Fruit fly (Drosophila melanogaster): ENCODE measurements around the gene CG8661.

CG8661 gene

DNA sequence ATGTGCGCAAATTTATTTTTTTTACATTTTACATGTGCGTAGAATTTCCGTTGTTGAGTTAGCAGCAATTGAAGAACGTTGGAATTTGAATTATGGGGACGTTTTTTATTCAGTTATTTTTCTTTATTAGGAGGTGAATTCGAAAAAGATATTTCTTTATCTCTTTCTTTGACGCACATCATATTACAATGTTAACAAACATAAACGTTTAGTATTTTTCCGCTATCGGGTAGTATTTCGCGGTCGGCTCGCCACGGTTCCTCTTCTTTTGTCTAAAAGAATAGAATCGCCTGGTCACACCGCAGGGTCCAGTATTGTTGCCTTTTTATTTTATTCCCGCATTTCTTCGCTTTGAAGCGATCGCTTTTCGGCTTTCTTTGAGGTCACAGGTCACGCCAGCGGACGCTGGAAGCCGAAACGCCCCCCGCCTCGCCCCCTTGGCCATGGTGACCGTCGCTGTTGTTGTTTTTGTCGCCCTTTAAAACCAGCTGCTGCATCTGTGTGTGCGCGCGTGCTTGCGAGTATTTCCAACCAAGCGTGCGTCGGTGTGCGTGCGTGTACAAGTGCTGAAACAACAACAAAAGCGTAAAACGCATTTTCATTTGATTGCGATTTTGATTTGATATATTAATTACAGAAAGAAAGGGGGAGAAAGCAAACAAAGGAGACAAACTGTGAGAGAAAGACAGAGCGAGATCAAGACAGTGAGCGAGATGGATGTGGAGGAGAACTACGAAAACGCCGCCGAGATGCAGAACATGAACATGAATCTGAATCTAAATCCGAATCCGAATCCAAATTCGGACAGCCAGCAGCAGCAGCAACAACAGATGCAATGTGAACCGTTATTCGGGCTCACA lies 18.1 kb upstream of the CG8661 start (continued):
- TF ChIP-seq CG2712 (tag; optimal IDR thresholded peaks at IDR 0.05): peak; percentile 18
- no peak for TF ChIP-seq eve (GFP tag; optimal IDR thresholded peaks at IDR 0.05)
- no peak for TF ChIP-seq Vsx1 (GFP tag; optimal IDR thresholded peaks at IDR 0.05)
- no peak for TF ChIP-seq Hr39 (optimal IDR thresholded peaks at IDR 0.05)
- TF ChIP-seq CG9609 (GFP tag; optimal IDR thresholded peaks at IDR 0.05): no peak
- no peak for TF ChIP-seq CG4820 (GFP tag; optimal IDR thresholded peaks at IDR 0.05)
- no peak for TF ChIP-seq kah (GFP tag; optimal IDR thresholded peaks at IDR 0.05)
- TF ChIP-seq Dip3 (GFP tag; optimal IDR thresholded peaks at IDR 0.05): no peak
- TF ChIP-seq CG8944 (GFP tag; optimal IDR thresholded peaks at IDR 0.05): no peak
- TF ChIP-seq dmrt99B (tag; optimal IDR thresholded peaks at IDR 0.05): no peak
- no peak for TF ChIP-seq Hand (GFP tag; optimal IDR thresholded peaks at IDR 0.05)
- no peak for TF ChIP-seq ranshi (GFP tag; IDR thresholded peaks at IDR 0.05)
- TF ChIP-seq CG31388 (GFP tag; optimal IDR thresholded peaks at IDR 0.05): no peak
- TF ChIP-seq Nf-YC (tag; optimal IDR thresholded peaks at IDR 0.05): no peak
- no peak for TF ChIP-seq Hr51 (GFP tag; optimal IDR thresholded peaks at IDR 0.05)
- TF ChIP-seq lola (GFP tag; optimal IDR thresholded peaks at IDR 0.05): no peak
- TF ChIP-seq tap (tag; optimal IDR thresholded peaks at IDR 0.05): no peak
- TF ChIP-seq oc (tag; optimal IDR thresholded peaks at IDR 0.05): no peak
- TF ChIP-seq gsb-n (tag; optimal IDR thresholded peaks at IDR 0.05): no peak
- TF ChIP-seq CG17361 (GFP tag; IDR thresholded peaks at IDR 0.05): 0 out of 3 replicates have a peak, but pooled peaks have one; percentile 10
- TF ChIP-seq Meics (GFP tag; optimal IDR thresholded peaks at IDR 0.05): no peak
- no peak for TF ChIP-seq CG8359 (GFP tag; optimal IDR thresholded peaks at IDR 0.05; ENCODE audit: borderline replicate concordance)
- TF ChIP-seq Myb (GFP tag; optimal IDR thresholded peaks at IDR 0.05): peak; percentile 13
- no peak for TF ChIP-seq Xrp1 (GFP tag; IDR thresholded peaks at IDR 0.05)
- TF ChIP-seq jigr1 (GFP tag; IDR thresholded peaks at IDR 0.05): no peak
- TF ChIP-seq CG12769 (tag; optimal IDR thresholded peaks at IDR 0.05): peak; percentile 38
- no peak for TF ChIP-seq ab (GFP tag; optimal IDR thresholded peaks at IDR 0.05)
- TF ChIP-seq abd-A (tag; optimal IDR thresholded peaks at IDR 0.05): no peak
- TF ChIP-seq CG12071 (GFP tag; optimal IDR thresholded peaks at IDR 0.05): no peak
- TF ChIP-seq Hsf (GFP tag; optimal IDR thresholded peaks at IDR 0.05): no peak
- no peak for TF ChIP-seq trem (tag; optimal IDR thresholded peaks at IDR 0.05)
- TF ChIP-seq CG8290 (GFP tag; optimal IDR thresholded peaks at IDR 0.05): no peak
- no peak for TF ChIP-seq CG8290 (tag; optimal IDR thresholded peaks at IDR 0.05)
- no peak for TF ChIP-seq salm (tag; optimal IDR thresholded peaks at IDR 0.05)
- TF ChIP-seq gfzf (GFP tag; optimal IDR thresholded peaks at IDR 0.05): peak; percentile 84
- TF ChIP-seq bcd (GFP tag; optimal IDR thresholded peaks at IDR 0.05): no peak
- no peak for TF ChIP-seq wdn (GFP tag; IDR thresholded peaks at IDR 0.05)
- TF ChIP-seq slbo (GFP tag; IDR thresholded peaks at IDR 0.05): no peak
- no peak for TF ChIP-seq zf30C (GFP tag; optimal IDR thresholded peaks at IDR 0.05)
- TF ChIP-seq HLHmδ (GFP tag; optimal IDR thresholded peaks at IDR 0.05): no peak
- TF ChIP-seq CG15269 (tag; optimal IDR thresholded peaks at IDR 0.05): no peak
- no peak for TF ChIP-seq CG16863 (GFP tag; optimal IDR thresholded peaks at IDR 0.05)
